Fruit fly (Drosophila melanogaster): Measurements from ENCODE around the gene CG32195.
A peak's percentile ranks its signal among the peaks of the same experiment; 100 is the strongest.

The CG32195 gene

dm6 chr3L:18106021-18106944 lies 6.5 kb upstream of the CG32195 start, which contains the start of the genes CG13698 and mRpS26 (continued):
- TF ChIP-seq Sox14 (GFP tag; optimal IDR thresholded peaks at IDR 0.05) (peak; percentile 34), Hr4 (GFP tag; optimal IDR thresholded peaks at IDR 0.05) (peak; percentile 65), dsx (GFP tag; optimal IDR thresholded peaks at IDR 0.05; ENCODE audit: poor library complexity, severe bottlenecking) (peak; percentile 96), cyc (GFP tag; optimal IDR thresholded peaks at IDR 0.05) (peak; percentile 42), CG32006 (GFP tag; optimal IDR thresholded peaks at IDR 0.05) (peak; percentile 75), Sox15 (GFP tag; optimal IDR thresholded peaks at IDR 0.05) (peak; percentile 58), CG6808 (GFP tag; optimal IDR thresholded peaks at IDR 0.05) (peak; percentile 67), achi (GFP tag; optimal IDR thresholded peaks at IDR 0.05) (peak; percentile 67), CG15336 (GFP tag; IDR thresholded peaks at IDR 0.05) (no peak), esn (GFP tag; optimal IDR thresholded peaks at IDR 0.05) (peak; percentile 74)

dm6 chr3L:18109459-18109863 lies 3.3 kb upstream of the CG32195 start, which contains the start of the genes Polr3D and mus304:
Gene Polr3D (minus strand): TSS chr3L:18109574.
Gene mus304 (plus strand): TSS chr3L:18109814.
- TF ChIP-seq Ets96B (tag; optimal IDR thresholded peaks at IDR 0.05), result peak; percentile 1
- TF ChIP-seq Eip78C (GFP tag), result peak; percentile 56
- peak; percentile 41 for TF ChIP-seq CG3032 (tag; optimal IDR thresholded peaks at IDR 0.05)
- TF ChIP-seq Eip93F (GFP tag; optimal IDR thresholded peaks at IDR 0.05), result no peak
- no peak for TF ChIP-seq CG6163 (GFP tag; IDR thresholded peaks at IDR 0.05)
- TF ChIP-seq Hr39 (GFP tag; optimal IDR thresholded peaks at IDR 0.05), result peak; percentile 11
- peak; percentile 6 for TF ChIP-seq CG31627 (GFP tag; optimal IDR thresholded peaks at IDR 0.05)
- TF ChIP-seq fd59A (GFP tag; optimal IDR thresholded peaks at IDR 0.05), result no peak
- no peak for TF ChIP-seq CG3919 (GFP tag; optimal IDR thresholded peaks at IDR 0.05)
- no peak for TF ChIP-seq acj6 (GFP tag; optimal IDR thresholded peaks at IDR 0.05)
- TF ChIP-seq Smox (GFP tag; optimal IDR thresholded peaks at IDR 0.05), result no peak
- TF ChIP-seq Eip75B (GFP tag; optimal IDR thresholded peaks at IDR 0.05), result peak; percentile 15
- no peak for TF ChIP-seq Blimp-1 (GFP tag; optimal IDR thresholded peaks at IDR 0.05)
- no peak for TF ChIP-seq Gug (GFP tag; IDR thresholded peaks at IDR 0.05)
- TF ChIP-seq lz (GFP tag; optimal IDR thresholded peaks at IDR 0.05), result peak; percentile 49
- no peak for TF ChIP-seq spab (GFP tag; optimal IDR thresholded peaks at IDR 0.05)
- TF ChIP-seq CG10631 (GFP tag; optimal IDR thresholded peaks at IDR 0.05), result peak; percentile 20
- no peak for TF ChIP-seq Sox15 (GFP tag; optimal IDR thresholded peaks at IDR 0.05)
- no peak for TF ChIP-seq CG7368 (GFP tag; optimal IDR thresholded peaks at IDR 0.05)
- TF ChIP-seq CG8119 (GFP tag; IDR thresholded peaks at IDR 0.05), result no peak
- no peak for TF ChIP-seq pdm3 (GFP tag; optimal IDR thresholded peaks at IDR 0.05)
- peak; percentile 3 for TF ChIP-seq Hr4 (GFP tag; optimal IDR thresholded peaks at IDR 0.05)
- peak; percentile 44 for TF ChIP-seq esn (GFP tag; optimal IDR thresholded peaks at IDR 0.05)
- peak; percentile 3 for TF ChIP-seq dsx (GFP tag; optimal IDR thresholded peaks at IDR 0.05; ENCODE audit: poor library complexity, severe bottlenecking)
- TF ChIP-seq ss (GFP tag; optimal IDR thresholded peaks at IDR 0.05), result no peak
- no peak for TF ChIP-seq CG9139 (GFP tag; optimal IDR thresholded peaks at IDR 0.05)
- no peak for TF ChIP-seq CG11294 (GFP tag; IDR thresholded peaks at IDR 0.05)
- TF ChIP-seq Sox14 (GFP tag; optimal IDR thresholded peaks at IDR 0.05), result peak; percentile 64
- no peak for TF ChIP-seq svp (GFP tag)

dm6 chr3L:18114038-18114926 lies 1.5 kb downstream of the CG32195 start:
- no peak; the same call in 1 of the 2 replicates for TF ChIP-seq Gug (GFP tag; IDR thresholded peaks at IDR 0.05)
- TF ChIP-seq ss (GFP tag; optimal IDR thresholded peaks at IDR 0.05), result peak in 1 of 2 experiments; percentile 41
- TF ChIP-seq CG1621 (tag; optimal IDR thresholded peaks at IDR 0.05), result no peak
- TF ChIP-seq CG11902 (GFP tag; optimal IDR thresholded peaks at IDR 0.05), result peak; percentile 8
- no peak for TF ChIP-seq CG4318 (GFP tag; optimal IDR thresholded peaks at IDR 0.05)
- peak; percentile 30 for TF ChIP-seq esn (GFP tag; optimal IDR thresholded peaks at IDR 0.05)
- peak; percentile 90 for TF ChIP-seq svp (GFP tag)
- TF ChIP-seq CG3919 (GFP tag; optimal IDR thresholded peaks at IDR 0.05), result peak; percentile 68
- no peak for TF ChIP-seq fd85E (GFP tag; optimal IDR thresholded peaks at IDR 0.05)
- TF ChIP-seq CG6163 (GFP tag; IDR thresholded peaks at IDR 0.05), result peak; percentile 62; the same call in 1 of the 3 replicates
- TF ChIP-seq lz (GFP tag; optimal IDR thresholded peaks at IDR 0.05), result peak; percentile 45
- no peak for TF ChIP-seq Blimp-1 (GFP tag; optimal IDR thresholded peaks at IDR 0.05)
- TF ChIP-seq eg (GFP tag; IDR thresholded peaks at IDR 0.05), result peak; percentile 46
- no peak for TF ChIP-seq net (GFP tag; optimal IDR thresholded peaks at IDR 0.05)
- TF ChIP-seq Sox14 (GFP tag; optimal IDR thresholded peaks at IDR 0.05), result peak; percentile 39
- peak; percentile 64 for TF ChIP-seq Met (GFP tag; optimal IDR thresholded peaks at IDR 0.05)
- no peak for TF ChIP-seq CG8319 (GFP tag; optimal IDR thresholded peaks at IDR 0.05)
- peak; percentile 79 for TF ChIP-seq Eip78C (GFP tag)
- peak; percentile 55 for TF ChIP-seq CG10631 (GFP tag; optimal IDR thresholded peaks at IDR 0.05)
- peak; percentile 14 for TF ChIP-seq Lpt (GFP tag; optimal IDR thresholded peaks at IDR 0.05)

Data from whole organism, prepupa.